Worm (Caenorhabditis elegans) whole organism, midembryonic: ENCODE data around the gene gly-20.
"Not testable (repeated sequence)": the region's sequence is repeated elsewhere in the genome, so short reads cannot be mapped to it uniquely, and the experiment has no call there.

ENCODE experiments used
- T22C8.4 ChIP-seq: fragments of 200-800 bp; sonication (Bioruptor generic); IDR thresholded peaks from 2 replicates; pipeline ENCODE4 v1.3.6; 2022; ENCODE audit warnings: missing genetic modification characterization, missing compliant biosample characterization
- cog-1 ChIP-seq: sonication (generic microtip); optimal IDR thresholded peaks from 2 replicates; lab custom pipeline; 2016; ENCODE audit warnings: missing genetic modification characterization, missing compliant biosample characterization
- flt-1 ChIP-seq: fragments of 200-800 bp; sonication (Bioruptor generic); IDR thresholded peaks from 2 replicates; pipeline ENCODE4 v1.3.6; 2022; ENCODE audit warnings: missing genetic modification characterization, missing compliant biosample characterization
- klf-2 ChIP-seq: fragments of 200-800 bp; sonication (Bioruptor generic); conservative IDR thresholded peaks from 2 replicates; pipeline ENCODE4 v1.3.6; 2022; ENCODE audit warnings: missing genetic modification reagents, missing genetic modification characterization, missing compliant biosample characterization
- med-1 ChIP-seq: sonication (generic microtip); optimal IDR thresholded peaks from 2 replicates; lab custom pipeline; 2017; ENCODE audit warnings: missing genetic modification characterization, mild to moderate bottlenecking, missing compliant biosample characterization, antibody characterized with exemption, missing genetic modification reagents; ENCODE audit not compliant: insufficient read depth
- ref-1 ChIP-seq: fragments of 200-800 bp; sonication (Bioruptor generic); conservative IDR thresholded peaks from 2 replicates; pipeline ENCODE4 v1.3.6; 2022; ENCODE audit warnings: missing genetic modification reagents, missing genetic modification characterization, missing compliant biosample characterization
- tab-1 ChIP-seq: fragments of 200-800 bp; sonication (Bioruptor generic); IDR thresholded peaks from 2 replicates; pipeline ENCODE4 v1.3.6; 2022; ENCODE audit warnings: missing genetic modification characterization, missing compliant biosample characterization
- ztf-23 ChIP-seq: fragments of 200-800 bp; sonication (Bioruptor generic); IDR thresholded peaks from 2 replicates; pipeline ENCODE4 v1.3.6; 2022; ENCODE audit warnings: missing genetic modification reagents, missing genetic modification characterization, missing compliant biosample characterization
- ztf-29 ChIP-seq: fragments of 200-800 bp; sonication (Bioruptor generic); IDR thresholded peaks from 2 replicates; pipeline ENCODE4 v1.3.6; 2022; ENCODE audit warnings: missing genetic modification reagents, missing genetic modification characterization, missing compliant biosample characterization

gly-20 gene

ce11 chrV:11272848-11273247, 9.5 kb upstream of the gly-20 start, which contains the start of gene clec-223:
clec-223 (plus strand) TSS chrV:11273148.
- TF ChIP-seq klf-2 (GFP tag; lab: Robert Waterston, UW): no peak
- no peak for TF ChIP-seq ztf-23 (GFP tag; lab: Robert Waterston, UW)
- TF ChIP-seq ztf-29: no peak
- no peak for TF ChIP-seq tab-1 (GFP tag; lab: Robert Waterston, UW)
- TF ChIP-seq ref-1 (GFP tag; lab: Robert Waterston, UW): no peak
- no peak for TF ChIP-seq T22C8.4
- no peak for TF ChIP-seq flt-1 (GFP tag; lab: Robert Waterston, UW)
- TF ChIP-seq cog-1 (tag; lab: Kevin White, UChicago): no peak
- no peak for TF ChIP-seq med-1

ce11 chrV:11279564-11279963, 2.8 kb upstream of the gly-20 start:
- TF ChIP-seq med-1 (no peak), T22C8.4 (peak; percentile 62)

ce11 chrV:11281414-11282209, 760 bp upstream of the gly-20 start:
- TF ChIP-seq ztf-29 (0 out of 2 replicates have a peak, but pooled peaks have one; percentile 11), flt-1 (GFP tag; lab: Robert Waterston, UW) (no peak), ref-1 (GFP tag; lab: Robert Waterston, UW) (no peak), cog-1 (tag; lab: Kevin White, UChicago) (peak; percentile 55), med-1 (no peak), ztf-23 (GFP tag; lab: Robert Waterston, UW) (no peak), klf-2 (GFP tag; lab: Robert Waterston, UW) (no peak), T22C8.4 (no peak), tab-1 (GFP tag; lab: Robert Waterston, UW) (no peak)

DNA sequence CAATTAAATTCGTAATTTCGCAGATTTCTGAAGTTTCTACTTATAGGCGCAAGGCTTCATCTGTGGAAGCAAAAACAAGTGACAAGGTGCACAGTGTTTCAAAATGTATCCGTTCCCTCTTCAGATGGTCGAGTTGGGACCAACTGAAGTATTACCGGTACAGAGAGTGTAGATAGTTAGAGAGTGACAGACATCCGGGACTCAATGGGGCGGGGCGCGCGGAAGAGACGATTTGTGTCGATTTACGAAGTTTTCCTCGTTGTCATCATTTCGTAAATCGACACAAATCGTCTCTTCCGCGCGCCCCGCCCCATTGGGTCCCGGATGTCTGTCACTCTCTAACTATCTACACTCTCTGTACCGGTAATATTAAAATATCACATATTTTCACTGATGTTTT, 3.7 kb downstream of the gly-20 start, which contains the start of gene C03E10.3:
Gene C03E10.3, plus strand, starts transcription at position 301 of the 400 bp plus-strand sequence.
- not testable (repeated sequence) for TF ChIP-seq klf-2 (GFP tag; lab: Robert Waterston, UW); med-1; T22C8.4

- TF ChIP-seq med-1 (no peak), flt-1 (GFP tag; lab: Robert Waterston, UW) (no peak), T22C8.4 (no peak), klf-2 (GFP tag; lab: Robert Waterston, UW) (no peak), ref-1 (GFP tag; lab: Robert Waterston, UW) (no peak), ztf-23 (GFP tag; lab: Robert Waterston, UW) (no peak), tab-1 (GFP tag; lab: Robert Waterston, UW) (no peak), ztf-29 (no peak), cog-1 (tag; lab: Kevin White, UChicago) (no peak)
These were observed 8.5 kb downstream of the gly-20 start, which contains the start of gene C03E10.1 for ce11 chrV:11290888-11291287. C03E10.1 (plus strand) TSS chrV:11291188.

ce11 chrV:11292682-11293081, 10.3 kb downstream of the gly-20 start:
- TF ChIP-seq ref-1 (GFP tag; lab: Robert Waterston, UW) (no peak), ztf-29 (no peak), flt-1 (GFP tag; lab: Robert Waterston, UW) (no peak), klf-2 (GFP tag; lab: Robert Waterston, UW) (no peak), tab-1 (GFP tag; lab: Robert Waterston, UW) (no peak), ztf-23 (GFP tag; lab: Robert Waterston, UW) (no peak), cog-1 (tag; lab: Kevin White, UChicago) (no peak), med-1 (no peak), T22C8.4 (no peak)

- TF ChIP-seq cog-1 (tag; lab: Kevin White, UChicago) (no peak), med-1 (no peak), ref-1 (GFP tag; lab: Robert Waterston, UW) (no peak), klf-2 (GFP tag; lab: Robert Waterston, UW) (no peak), T22C8.4 (no peak), flt-1 (GFP tag; lab: Robert Waterston, UW) (no peak), ztf-23 (GFP tag; lab: Robert Waterston, UW) (no peak), ztf-29 (no peak), tab-1 (GFP tag; lab: Robert Waterston, UW) (no peak)
These were observed 12.0 kb downstream of the gly-20 start, which contains the start of gene T03F7.6 for ce11 chrV:11294393-11294792. T03F7.6 (plus strand) TSS chrV:11294693.

- TF ChIP-seq cog-1 (tag; lab: Kevin White, UChicago) (no peak), klf-2 (GFP tag; lab: Robert Waterston, UW) (no peak)
These were observed 16.3 kb downstream of the gly-20 start, which contains the start of gene T03F7.5 for ce11 chrV:11298632-11299031. T03F7.5 (minus strand) TSS chrV:11298732.

DNA sequence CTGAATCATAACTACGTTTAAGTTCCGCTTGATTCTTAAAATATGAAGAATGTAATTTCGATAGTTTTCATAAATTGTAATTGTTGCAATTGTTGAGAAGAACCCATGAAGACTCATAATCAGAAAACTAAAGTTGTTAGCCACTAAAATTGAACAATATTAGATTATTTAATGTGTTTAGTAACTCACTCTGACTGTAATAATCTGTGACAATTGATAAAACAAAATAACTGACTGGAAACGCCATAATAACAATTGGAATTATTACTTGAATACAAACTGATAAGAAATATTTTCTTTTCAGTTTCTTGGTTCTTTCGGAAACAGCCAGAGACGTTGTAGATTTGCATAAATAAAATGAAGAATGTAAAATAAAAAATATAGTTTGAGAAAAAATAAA, 17.0 kb downstream of the gly-20 start:
- TF ChIP-seq tab-1 (GFP tag; lab: Robert Waterston, UW): no peak
- TF ChIP-seq klf-2 (GFP tag; lab: Robert Waterston, UW): no peak
- TF ChIP-seq med-1: no peak
- no peak for TF ChIP-seq ref-1 (GFP tag; lab: Robert Waterston, UW)
- TF ChIP-seq T22C8.4: no peak
- no peak for TF ChIP-seq cog-1 (tag; lab: Kevin White, UChicago)
- no peak for TF ChIP-seq flt-1 (GFP tag; lab: Robert Waterston, UW)
- no peak for TF ChIP-seq ztf-29
- TF ChIP-seq ztf-23 (GFP tag; lab: Robert Waterston, UW): no peak

DNA sequence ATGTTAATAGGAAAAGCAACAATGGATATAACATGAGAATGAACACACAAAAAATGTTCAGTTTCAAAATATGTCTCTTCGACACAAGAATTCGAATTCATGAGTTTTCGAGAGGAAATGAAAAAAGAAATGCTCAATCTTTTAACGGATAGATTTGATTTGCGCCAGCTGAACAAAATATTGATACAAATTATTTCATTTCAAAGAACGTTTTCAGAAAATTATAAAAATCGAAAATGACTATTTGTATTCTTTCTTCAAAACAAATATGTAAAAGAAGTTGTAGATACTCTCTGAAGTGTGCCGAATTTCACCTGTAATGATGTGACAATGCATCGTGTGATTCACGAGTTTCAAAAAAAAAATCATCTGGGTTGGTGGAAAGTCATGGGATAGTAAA, 18.2 kb downstream of the gly-20 start, which contains the start of gene srh-47:
Gene srh-47, minus strand, starts transcription at position 101 of the 400 bp plus-strand sequence.
- no peak for TF ChIP-seq ztf-29
- TF ChIP-seq flt-1 (GFP tag; lab: Robert Waterston, UW): no peak
- no peak for TF ChIP-seq tab-1 (GFP tag; lab: Robert Waterston, UW)
- no peak for TF ChIP-seq med-1
- no peak for TF ChIP-seq klf-2 (GFP tag; lab: Robert Waterston, UW)
